ENCODE assay signal across 2 fruit fly cellular contexts in the genomic region with DNA sequence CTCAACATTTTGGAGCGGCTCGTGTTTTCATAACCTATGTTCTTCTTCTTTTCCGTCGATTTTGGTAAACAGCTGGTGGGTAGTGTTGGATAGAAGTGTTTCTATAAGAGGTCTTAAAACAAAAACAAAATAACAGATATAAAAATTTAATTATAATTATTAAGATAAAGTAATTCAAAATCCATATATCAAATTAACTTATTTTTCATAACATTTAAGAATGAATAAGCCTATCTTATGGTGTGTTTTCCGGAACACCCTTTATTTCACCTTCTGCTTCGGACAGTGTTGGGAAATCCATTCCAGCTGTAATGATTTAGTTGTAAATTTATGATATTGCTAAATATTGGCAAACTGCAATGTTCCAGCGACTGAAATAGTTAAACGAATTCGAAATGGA.
TF ChIP-seq lines count a peak whose summit lies in the region.

Gene mRpS2 (minus strand): TSS at position 64 of the 400 bp plus-strand sequence.
Gene Mon1 (plus strand): TSS at position 286 of the 400 bp plus-strand sequence.

TF ChIP-seq in whole organism, embryonic, 481 proteins besides CTCF, POLR2A, EP300 and RAD21 (continued from another document and continues in another):
- TF ChIP-seq prd (optimal IDR thresholded peaks at IDR 0.05; lab: Kevin White, UChicago): no peak
- TF ChIP-seq prd (GFP tag; IDR thresholded peaks at IDR 0.05; lab: Robert Waterston, UW): peak; percentile 97
- TF ChIP-seq dati (GFP tag; IDR thresholded peaks at IDR 0.05; lab: Robert Waterston, UW): peak; percentile 92
- TF ChIP-seq seq (GFP tag; IDR thresholded peaks at IDR 0.05; lab: Robert Waterston, UW): peak; percentile 90
- peak; percentile 16 for TF ChIP-seq Kr (GFP tag; optimal IDR thresholded peaks at IDR 0.05; lab: Kevin White, UChicago)
- peak; percentile 89 for TF ChIP-seq CG3407 (GFP tag; optimal IDR thresholded peaks at IDR 0.05; lab: Kevin White, UChicago)
- TF ChIP-seq CG3065 (GFP tag; optimal IDR thresholded peaks at IDR 0.05; lab: Kevin White, UChicago): peak; percentile 81
- TF ChIP-seq CG10654 (GFP tag; optimal IDR thresholded peaks at IDR 0.05; lab: Kevin White, UChicago): peak; percentile 93
- peak; percentile 89 for TF ChIP-seq rib (GFP tag; IDR thresholded peaks at IDR 0.05; lab: Robert Waterston, UW)
- no peak for TF ChIP-seq Hey (tag; optimal IDR thresholded peaks at IDR 0.05; lab: Kevin White, UChicago)
- no peak for TF ChIP-seq CG8478 (optimal IDR thresholded peaks at IDR 0.05; lab: Kevin White, UChicago)
- peak; percentile 92 for TF ChIP-seq CG7987 (GFP tag; optimal IDR thresholded peaks at IDR 0.05; lab: Kevin White, UChicago)
- peak; percentile 96 for TF ChIP-seq CG18262 (tag; optimal IDR thresholded peaks at IDR 0.05; lab: Kevin White, UChicago)
- TF ChIP-seq org-1 (GFP tag; optimal IDR thresholded peaks at IDR 0.05; lab: Kevin White, UChicago): peak; percentile 84
- peak; percentile 92 for TF ChIP-seq Taf1 (GFP tag; IDR thresholded peaks at IDR 0.05; lab: Robert Waterston, UW)
- TF ChIP-seq CG31441 (GFP tag; IDR thresholded peaks at IDR 0.05; lab: Robert Waterston, UW): peak; percentile 99
- TF ChIP-seq grn (GFP tag; optimal IDR thresholded peaks at IDR 0.05; lab: Kevin White, UChicago): peak; percentile 28
- TF ChIP-seq zen (tag; optimal IDR thresholded peaks at IDR 0.05; lab: Kevin White, UChicago): peak; percentile 96
- TF ChIP-seq CG17359 (tag; optimal IDR thresholded peaks at IDR 0.05; lab: Kevin White, UChicago): peak; percentile 97
- peak; percentile 93 for TF ChIP-seq CG2199 (GFP tag; IDR thresholded peaks at IDR 0.05; lab: Robert Waterston, UW)
- no peak for TF ChIP-seq Trl (optimal IDR thresholded peaks at IDR 0.05; lab: Kevin White, UChicago)
- peak; percentile 87 for TF ChIP-seq Trl (GFP tag; optimal IDR thresholded peaks at IDR 0.05; lab: Kevin White, UChicago)
- TF ChIP-seq Vsx1 (GFP tag; optimal IDR thresholded peaks at IDR 0.05; lab: Kevin White, UChicago): no peak
- peak; percentile 93 for TF ChIP-seq CG11696 (GFP tag; IDR thresholded peaks at IDR 0.05; lab: Robert Waterston, UW)
- TF ChIP-seq BEAF-32 (GFP tag; optimal IDR thresholded peaks at IDR 0.05; lab: Kevin White, UChicago): peak; percentile 16
- peak; percentile 83 for TF ChIP-seq CG16815 (GFP tag; optimal IDR thresholded peaks at IDR 0.05; lab: Kevin White, UChicago)
- TF ChIP-seq exex (tag; optimal IDR thresholded peaks at IDR 0.05; lab: Kevin White, UChicago): peak; percentile 84
- TF ChIP-seq Max (GFP tag; optimal IDR thresholded peaks at IDR 0.05; lab: Kevin White, UChicago): peak; percentile 92
- peak; percentile 94 for TF ChIP-seq CG7271 (tag; optimal IDR thresholded peaks at IDR 0.05; lab: Kevin White, UChicago)
- peak; percentile 95 for TF ChIP-seq CG3281 (GFP tag; optimal IDR thresholded peaks at IDR 0.05; lab: Kevin White, UChicago)
- TF ChIP-seq Dip3 (GFP tag; optimal IDR thresholded peaks at IDR 0.05; lab: Kevin White, UChicago): peak; percentile 83
- TF ChIP-seq Dref (GFP tag; IDR thresholded peaks at IDR 0.05; lab: Robert Waterston, UW): 0 out of 2 replicates have a peak, but pooled peaks have one; percentile 37
- TF ChIP-seq Adf1 (GFP tag; IDR thresholded peaks at IDR 0.05; lab: Robert Waterston, UW): peak; percentile 78
- no peak for TF ChIP-seq Asciz (GFP tag; optimal IDR thresholded peaks at IDR 0.05; lab: Kevin White, UChicago)
- peak; percentile 89 for TF ChIP-seq klu (GFP tag; IDR thresholded peaks at IDR 0.05; lab: Robert Waterston, UW)
- peak; percentile 56 for TF ChIP-seq CG3995 (GFP tag; optimal IDR thresholded peaks at IDR 0.05; lab: Kevin White, UChicago)
- peak; percentile 93 for TF ChIP-seq CG11504 (tag; optimal IDR thresholded peaks at IDR 0.05; lab: Kevin White, UChicago)
- TF ChIP-seq ERR (GFP tag; optimal IDR thresholded peaks at IDR 0.05; lab: Kevin White, UChicago): peak; percentile 78
- peak; percentile 71 for TF ChIP-seq CG17186 (GFP tag; optimal IDR thresholded peaks at IDR 0.05; lab: Kevin White, UChicago)
- TF ChIP-seq Stat92E (GFP tag; optimal IDR thresholded peaks at IDR 0.05; lab: Kevin White, UChicago): no peak
- peak; percentile 93 for TF ChIP-seq Oli (tag; optimal IDR thresholded peaks at IDR 0.05; lab: Kevin White, UChicago)
- no peak for TF ChIP-seq pita (GFP tag; optimal IDR thresholded peaks at IDR 0.05; lab: Kevin White, UChicago)
- TF ChIP-seq fd96Cb (tag; optimal IDR thresholded peaks at IDR 0.05; lab: Kevin White, UChicago): peak; percentile 94
- TF ChIP-seq CG7745 (tag; optimal IDR thresholded peaks at IDR 0.05; lab: Kevin White, UChicago): no peak
- TF ChIP-seq CG11085 (GFP tag; IDR thresholded peaks at IDR 0.05; lab: Robert Waterston, UW): peak; percentile 97
- peak; percentile 91 for TF ChIP-seq CG13123 (GFP tag; optimal IDR thresholded peaks at IDR 0.05; lab: Kevin White, UChicago)
- peak; percentile 89 for TF ChIP-seq ATbp (GFP tag; optimal IDR thresholded peaks at IDR 0.05; lab: Kevin White, UChicago)
- TF ChIP-seq NC2α (GFP tag; optimal IDR thresholded peaks at IDR 0.05; lab: Kevin White, UChicago): peak; percentile 6
- TF ChIP-seq tin (GFP tag; optimal IDR thresholded peaks at IDR 0.05; lab: Kevin White, UChicago): peak; percentile 95
- TF ChIP-seq CG16779 (GFP tag; IDR thresholded peaks at IDR 0.05; lab: Robert Waterston, UW): 0 out of 2 replicates have a peak, but pooled peaks have one; percentile 63
- peak; percentile 88 for TF ChIP-seq CG43689 (GFP tag; IDR thresholded peaks at IDR 0.05; lab: Robert Waterston, UW)
- peak; percentile 95 for TF ChIP-seq CG7372 (GFP tag; IDR thresholded peaks at IDR 0.05; lab: Robert Waterston, UW)
- peak in 1 of 2 experiments; percentile 57 for TF ChIP-seq insv (GFP tag; optimal IDR thresholded peaks at IDR 0.05; lab: Kevin White, UChicago)
- no peak for TF ChIP-seq CG15479 (GFP tag; optimal IDR thresholded peaks at IDR 0.05; lab: Kevin White, UChicago)
- peak; percentile 87 for TF ChIP-seq CG6813 (GFP tag; optimal IDR thresholded peaks at IDR 0.05; lab: Kevin White, UChicago)
- TF ChIP-seq ro (GFP tag; IDR thresholded peaks at IDR 0.05; lab: Robert Waterston, UW): peak; percentile 85
- TF ChIP-seq CG6791 (GFP tag; IDR thresholded peaks at IDR 0.05; lab: Robert Waterston, UW; ENCODE audit: partially characterized antibody): no peak
- TF ChIP-seq Dip2 (GFP tag; IDR thresholded peaks at IDR 0.05; lab: Robert Waterston, UW): peak; percentile 48; the same call in 1 of the 2 replicates
- peak; percentile 94 for TF ChIP-seq trem (tag; optimal IDR thresholded peaks at IDR 0.05; lab: Kevin White, UChicago)
- no peak for TF ChIP-seq CG42726 (GFP tag; IDR thresholded peaks at IDR 0.05; lab: Robert Waterston, UW; ENCODE audit: partially characterized antibody)
- peak; percentile 96 for TF ChIP-seq ci (GFP tag; IDR thresholded peaks at IDR 0.05; lab: Robert Waterston, UW)
- no peak for TF ChIP-seq zf30C (GFP tag; optimal IDR thresholded peaks at IDR 0.05; lab: Kevin White, UChicago)

TF ChIP-seq in whole organism, prepupa, 60 proteins besides CTCF, POLR2A, EP300 and RAD21 (continued from another document):
- TF ChIP-seq Sox15 (GFP tag; optimal IDR thresholded peaks at IDR 0.05; lab: Kevin White, UChicago): peak; percentile 89
- peak; percentile 83 to 87 for TF ChIP-seq salr (GFP tag; optimal IDR thresholded peaks at IDR 0.05; lab: Kevin White, UChicago)
- peak; percentile 88 for TF ChIP-seq Sox102F (GFP tag; optimal IDR thresholded peaks at IDR 0.05; lab: Kevin White, UChicago)
- TF ChIP-seq Eip93F (GFP tag; optimal IDR thresholded peaks at IDR 0.05; lab: Kevin White, UChicago): peak; percentile 79
- peak; percentile 96 for TF ChIP-seq CG3032 (tag; optimal IDR thresholded peaks at IDR 0.05; lab: Kevin White, UChicago)
- peak; percentile 89 for TF ChIP-seq CG8632 (GFP tag; optimal IDR thresholded peaks at IDR 0.05; lab: Kevin White, UChicago)
- peak; percentile 91 for TF ChIP-seq Ets96B (tag; optimal IDR thresholded peaks at IDR 0.05; lab: Kevin White, UChicago)
- TF ChIP-seq CG7368 (GFP tag; optimal IDR thresholded peaks at IDR 0.05; lab: Kevin White, UChicago): peak; percentile 91
- peak; percentile 89 for TF ChIP-seq CG31627 (GFP tag; optimal IDR thresholded peaks at IDR 0.05; lab: Kevin White, UChicago)
- peak; percentile 97 for TF ChIP-seq OdsH (GFP tag; optimal IDR thresholded peaks at IDR 0.05; lab: Kevin White, UChicago)
